Comparison of ENCODE assay signal across 4 fruit fly cellular contexts in genomic region chr3R:30191047-30191446, dm6.
TF ChIP-seq lines count a peak whose summit lies in the region.

Gene CG9747, minus strand, starts transcription at chr3R:30191252.

- TF ChIP-seq CTCF in whole organism, embryonic (GFP tag; optimal IDR thresholded peaks at IDR 0.05; lab: Kevin White, UChicago), result no peak

TF ChIP-seq in whole organism, adult, 20 proteins besides CTCF, POLR2A, EP300 and RAD21:
- TF ChIP-seq tj (GFP tag; optimal IDR thresholded peaks at IDR 0.05; lab: Kevin White, UChicago) (peak; percentile 90), Crg-1 (GFP tag; optimal IDR thresholded peaks at IDR 0.05; lab: Kevin White, UChicago) (no peak), CG33017 (tag; optimal IDR thresholded peaks at IDR 0.05; lab: Kevin White, UChicago) (no peak), CG1620 (GFP tag; optimal IDR thresholded peaks at IDR 0.05; lab: Kevin White, UChicago) (no peak), cic (GFP tag; optimal IDR thresholded peaks at IDR 0.05; lab: Kevin White, UChicago) (no peak), toe (GFP tag; optimal IDR thresholded peaks at IDR 0.05; lab: Kevin White, UChicago) (no peak), CG14711 (tag; optimal IDR thresholded peaks at IDR 0.05; lab: Kevin White, UChicago) (no peak)
TF ChIP-seq in whole organism, adult: peak in this region for 1.

TF ChIP-seq in whole organism, embryonic, 481 proteins besides CTCF, POLR2A, EP300 and RAD21 (continues in another document):
- TF ChIP-seq unc-4 (GFP tag; IDR thresholded peaks at IDR 0.05; lab: Robert Waterston, UW; ENCODE audit: partially characterized antibody) (no peak), kni (GFP tag; optimal IDR thresholded peaks at IDR 0.05; lab: Kevin White, UChicago) (peak; percentile 45), chinmo (GFP tag; IDR thresholded peaks at IDR 0.05; lab: Robert Waterston, UW; ENCODE audit: partially characterized antibody) (peak; percentile 92), Adf1 (GFP tag; IDR thresholded peaks at IDR 0.05; lab: Robert Waterston, UW) (peak; percentile 79), CG12769 (tag; optimal IDR thresholded peaks at IDR 0.05; lab: Kevin White, UChicago) (peak; percentile 82), CG5953 (GFP tag; IDR thresholded peaks at IDR 0.05; lab: Robert Waterston, UW) (no peak), sens-2 (GFP tag; IDR thresholded peaks at IDR 0.05; lab: Robert Waterston, UW) (no peak), CG13894 (tag; optimal IDR thresholded peaks at IDR 0.05; lab: Kevin White, UChicago) (peak; percentile 74), ro (GFP tag; IDR thresholded peaks at IDR 0.05; lab: Robert Waterston, UW) (no peak), yki (optimal IDR thresholded peaks at IDR 0.05; lab: Kevin White, UChicago) (no peak), Deaf1 (tag; optimal IDR thresholded peaks at IDR 0.05; lab: Kevin White, UChicago) (peak; percentile 98), CG13287 (GFP tag; IDR thresholded peaks at IDR 0.05; lab: Robert Waterston, UW; ENCODE audit: partially characterized antibody) (peak; percentile 14; the same call in 1 of the 2 replicates), CG1603 (tag; optimal IDR thresholded peaks at IDR 0.05; lab: Kevin White, UChicago) (no peak), Dll (GFP tag; IDR thresholded peaks at IDR 0.05; lab: Robert Waterston, UW; ENCODE audit: partially characterized antibody) (no peak), lab (GFP tag; optimal IDR thresholded peaks at IDR 0.05; lab: Kevin White, UChicago) (peak; percentile 15), CG6765 (GFP tag; optimal IDR thresholded peaks at IDR 0.05; lab: Kevin White, UChicago) (peak; percentile 10), Pdp1 (GFP tag; optimal IDR thresholded peaks at IDR 0.05; lab: Kevin White, UChicago) (peak in 1 of 2 experiments; percentile 48), sr (GFP tag; IDR thresholded peaks at IDR 0.05; lab: Robert Waterston, UW) (0 out of 3 replicates have a peak, but pooled peaks have one; percentile 18), CG6175 (GFP tag; IDR thresholded peaks at IDR 0.05; lab: Robert Waterston, UW) (peak; percentile 94), oc (tag; optimal IDR thresholded peaks at IDR 0.05; lab: Kevin White, UChicago) (peak; percentile 28), zen2 (GFP tag; IDR thresholded peaks at IDR 0.05; lab: Robert Waterston, UW; ENCODE audit: partially characterized antibody) (0 out of 3 replicates have a peak, but pooled peaks have one; percentile 25), bowl (GFP tag; IDR thresholded peaks at IDR 0.05; lab: Robert Waterston, UW) (no peak), Hr78 (GFP tag; optimal IDR thresholded peaks at IDR 0.05; lab: Kevin White, UChicago) (peak in 1 of 2 experiments; percentile 41), CG10543 (GFP tag; optimal IDR thresholded peaks at IDR 0.05; lab: Kevin White, UChicago) (peak; percentile 66), CG9876 (GFP tag; optimal IDR thresholded peaks at IDR 0.05; lab: Kevin White, UChicago) (no peak), sd (tag; optimal IDR thresholded peaks at IDR 0.05; lab: Kevin White, UChicago) (peak; percentile 18)

TF ChIP-seq in whole organism, prepupa, 60 proteins besides CTCF, POLR2A, EP300 and RAD21:
- TF ChIP-seq Gug (GFP tag; IDR thresholded peaks at IDR 0.05; lab: Robert Waterston, UW), result no peak
- no peak for TF ChIP-seq Lpt (GFP tag; optimal IDR thresholded peaks at IDR 0.05; lab: Kevin White, UChicago)
- peak; percentile 18 for TF ChIP-seq fkh (GFP tag; optimal IDR thresholded peaks at IDR 0.05; lab: Kevin White, UChicago)
- peak; percentile 35 for TF ChIP-seq CG6854 (GFP tag; optimal IDR thresholded peaks at IDR 0.05; lab: Kevin White, UChicago)

TF ChIP-seq in whole organism, pupa, 21 proteins besides CTCF, POLR2A, EP300 and RAD21:
- peak; percentile 18 for TF ChIP-seq EcR (GFP tag; optimal IDR thresholded peaks at IDR 0.05; lab: Kevin White, UChicago)
- no peak for TF ChIP-seq CG8159 (tag; optimal IDR thresholded peaks at IDR 0.05; lab: Kevin White, UChicago)
